Fruit fly (Drosophila melanogaster): ENCODE results near the gene CG13738.

CG13738 gene

dm6 chr3L:14004963-14005458, 31.7 kb upstream of the CG13738 start (continued):
- TF ChIP-seq cwo (GFP tag; optimal IDR thresholded peaks at IDR 0.05): peak; percentile 91
- peak; percentile 82 for TF ChIP-seq Fer2 (tag; optimal IDR thresholded peaks at IDR 0.05)
- TF ChIP-seq D (optimal IDR thresholded peaks at IDR 0.05): no peak
- peak; percentile 94 for TF ChIP-seq D (GFP tag; optimal IDR thresholded peaks at IDR 0.05)
- TF ChIP-seq maf-S (GFP tag; optimal IDR thresholded peaks at IDR 0.05): peak; percentile 92
- TF ChIP-seq yki (optimal IDR thresholded peaks at IDR 0.05): no peak
- no peak for TF ChIP-seq fru (optimal IDR thresholded peaks at IDR 0.05)
- TF ChIP-seq BtbVII (GFP tag; optimal IDR thresholded peaks at IDR 0.05): peak; percentile 92
- TF ChIP-seq B-H2 (GFP tag; optimal IDR thresholded peaks at IDR 0.05): peak; percentile 65
- TF ChIP-seq ato (GFP tag; IDR thresholded peaks at IDR 0.05; ENCODE audit: partially characterized antibody): no peak
- peak; percentile 88 for TF ChIP-seq CG15011 (GFP tag; optimal IDR thresholded peaks at IDR 0.05)
- TF ChIP-seq CG30020 (tag; optimal IDR thresholded peaks at IDR 0.05): peak; percentile 69
- peak; percentile 93 for TF ChIP-seq CG32767 (GFP tag; IDR thresholded peaks at IDR 0.05)
- TF ChIP-seq CG34422 (GFP tag; IDR thresholded peaks at IDR 0.05): peak; percentile 97
- peak; percentile 86 for TF ChIP-seq CG10321 (GFP tag; IDR thresholded peaks at IDR 0.05)
- peak; percentile 83 for TF ChIP-seq CG6654 (GFP tag; optimal IDR thresholded peaks at IDR 0.05)
- TF ChIP-seq CG12155 (GFP tag; optimal IDR thresholded peaks at IDR 0.05): peak; percentile 91
- TF ChIP-seq CG17361 (GFP tag; IDR thresholded peaks at IDR 0.05): peak; percentile 96
- TF ChIP-seq tx (GFP tag; optimal IDR thresholded peaks at IDR 0.05): peak; percentile 94
- peak; percentile 80 for TF ChIP-seq btn (GFP tag; optimal IDR thresholded peaks at IDR 0.05)
- TF ChIP-seq CG13424 (tag; optimal IDR thresholded peaks at IDR 0.05): peak; percentile 97
- TF ChIP-seq Dfd (GFP tag; optimal IDR thresholded peaks at IDR 0.05): no peak
- TF ChIP-seq sr (GFP tag; IDR thresholded peaks at IDR 0.05): peak; percentile 75; the same call in 2 of the 3 replicates
- peak; percentile 87 for TF ChIP-seq CG32532 (GFP tag; IDR thresholded peaks at IDR 0.05)
- TF ChIP-seq z (GFP tag; IDR thresholded peaks at IDR 0.05): no peak
- TF ChIP-seq CG17802 (tag; optimal IDR thresholded peaks at IDR 0.05): peak; percentile 81
- peak; percentile 79 for TF ChIP-seq CG11560 (tag; IDR thresholded peaks at IDR 0.05)
- peak; percentile 61; the same call in 1 of the 2 replicates for TF ChIP-seq sim (GFP tag; IDR thresholded peaks at IDR 0.05)
- no peak for TF ChIP-seq pita (GFP tag; optimal IDR thresholded peaks at IDR 0.05)
- TF ChIP-seq bcd (GFP tag; optimal IDR thresholded peaks at IDR 0.05): peak; percentile 95
- TF ChIP-seq CG14441 (GFP tag; IDR thresholded peaks at IDR 0.05): peak; percentile 98
- peak; percentile 93 for TF ChIP-seq CG6689 (GFP tag; IDR thresholded peaks at IDR 0.05)
- TF ChIP-seq CG15601 (tag; optimal IDR thresholded peaks at IDR 0.05): peak; percentile 92
- peak; percentile 97 for TF ChIP-seq CG13624 (GFP tag; optimal IDR thresholded peaks at IDR 0.05)
- TF ChIP-seq ATbp (GFP tag; optimal IDR thresholded peaks at IDR 0.05): peak; percentile 95
- TF ChIP-seq Nf-YA (GFP tag; IDR thresholded peaks at IDR 0.05): peak; percentile 95
- peak; percentile 59 for TF ChIP-seq CG1832 (GFP tag; optimal IDR thresholded peaks at IDR 0.05)
- peak; percentile 83 for TF ChIP-seq cas (GFP tag; IDR thresholded peaks at IDR 0.05)
- TF ChIP-seq corto (GFP tag; optimal IDR thresholded peaks at IDR 0.05): peak; percentile 91
- TF ChIP-seq Jarid2 (GFP tag; optimal IDR thresholded peaks at IDR 0.05): peak; percentile 80
- TF ChIP-seq ken (GFP tag; IDR thresholded peaks at IDR 0.05): peak; percentile 99
- TF ChIP-seq Hr78 (GFP tag; optimal IDR thresholded peaks at IDR 0.05): peak in 1 of 2 experiments; percentile 82
- TF ChIP-seq CG12236 (GFP tag; optimal IDR thresholded peaks at IDR 0.05): peak; percentile 88
- peak; percentile 98 for TF ChIP-seq CG2199 (GFP tag; IDR thresholded peaks at IDR 0.05)
- TF ChIP-seq bbx (GFP tag; IDR thresholded peaks at IDR 0.05; ENCODE audit: partially characterized antibody): peak; percentile 35; the same call in 1 of the 2 replicates
- TF ChIP-seq CG7271 (tag; optimal IDR thresholded peaks at IDR 0.05): peak; percentile 21
- TF ChIP-seq Ptx1 (GFP tag; IDR thresholded peaks at IDR 0.05): peak; percentile 91
- TF ChIP-seq hkb (optimal IDR thresholded peaks at IDR 0.05): no peak
- peak; percentile 97 for TF ChIP-seq hkb (GFP tag; IDR thresholded peaks at IDR 0.05)
- TF ChIP-seq CG1647 (GFP tag; optimal IDR thresholded peaks at IDR 0.05): peak; percentile 96
- peak; percentile 96 for TF ChIP-seq CG1603 (tag; optimal IDR thresholded peaks at IDR 0.05)
- TF ChIP-seq slbo (GFP tag; IDR thresholded peaks at IDR 0.05): peak; percentile 98

Measured in whole organism, embryonic.